Fruit fly (Drosophila melanogaster): ENCODE results near the gene CG14238.

Gene CG14238

DNA sequence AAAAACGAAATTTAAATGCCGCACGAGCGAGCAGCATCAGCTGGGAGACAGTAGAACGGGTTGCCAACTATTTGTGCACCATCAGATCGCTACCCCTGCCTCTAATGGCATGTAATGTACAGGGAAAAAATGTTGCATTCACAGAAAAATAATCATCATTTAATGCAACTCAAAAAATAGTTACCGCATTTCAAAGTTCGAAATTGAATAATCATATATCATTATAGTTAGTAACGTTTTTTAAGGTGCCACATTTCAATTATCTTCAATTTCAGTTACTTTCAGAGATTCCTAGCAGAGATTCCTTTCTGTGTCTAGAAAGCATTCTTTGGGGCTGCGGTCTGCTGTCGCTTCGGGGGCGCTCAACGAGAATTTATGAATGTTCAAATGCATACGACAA is 23.2 kb downstream of the CG14238 start:
- TF ChIP-seq CG17801 (GFP tag; optimal IDR thresholded peaks at IDR 0.05; ENCODE audit: partially characterized antibody), result no peak

DNA sequence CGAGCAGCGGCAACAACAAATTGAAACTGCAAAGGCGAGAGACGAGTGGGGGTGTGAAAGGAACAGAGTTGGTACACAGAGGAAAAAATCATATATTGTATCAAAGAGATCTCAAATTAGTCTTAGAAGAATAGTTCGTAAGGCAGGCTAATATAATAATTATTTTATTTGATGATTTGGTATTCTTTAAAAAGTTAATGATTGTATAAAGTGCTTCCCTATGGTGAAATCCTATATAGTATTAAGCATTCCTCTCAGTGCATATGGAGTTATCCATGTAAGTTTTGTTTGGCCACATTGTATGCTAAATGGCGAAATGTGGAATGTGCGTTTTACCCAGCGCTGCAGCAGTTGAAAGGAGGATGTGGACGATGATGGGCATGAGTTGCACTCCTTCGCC is 25.6 kb downstream of the CG14238 start:
- no peak for TF ChIP-seq CG17801 (GFP tag; optimal IDR thresholded peaks at IDR 0.05; ENCODE audit: partially characterized antibody)

DNA sequence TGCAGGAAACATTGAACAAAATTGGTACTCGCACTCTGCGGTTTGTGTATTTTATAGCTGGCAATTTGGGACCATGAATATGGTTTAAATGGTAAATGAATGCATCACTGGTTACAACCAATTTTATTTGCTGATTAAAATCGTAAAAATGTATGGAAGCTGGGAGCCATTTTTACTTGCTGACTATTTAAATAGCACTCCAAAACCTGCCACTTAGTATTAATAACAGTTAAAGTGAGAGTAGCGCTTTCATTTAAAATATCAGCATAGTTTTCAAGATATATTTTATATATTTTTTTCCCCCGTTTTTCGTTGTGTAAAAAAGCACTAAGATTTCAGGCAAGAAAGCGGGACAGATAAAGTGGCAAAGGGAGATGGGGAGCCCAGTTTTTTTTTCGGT is 26.5 kb downstream of the CG14238 start:
- TF ChIP-seq CG17801 (GFP tag; optimal IDR thresholded peaks at IDR 0.05; ENCODE audit: partially characterized antibody), result no peak

- no peak for TF ChIP-seq CG17801 (GFP tag; optimal IDR thresholded peaks at IDR 0.05; ENCODE audit: partially characterized antibody)
These were observed 27.3 kb downstream of the CG14238 start for dm6 chr3R:26485240-26485865.

DNA sequence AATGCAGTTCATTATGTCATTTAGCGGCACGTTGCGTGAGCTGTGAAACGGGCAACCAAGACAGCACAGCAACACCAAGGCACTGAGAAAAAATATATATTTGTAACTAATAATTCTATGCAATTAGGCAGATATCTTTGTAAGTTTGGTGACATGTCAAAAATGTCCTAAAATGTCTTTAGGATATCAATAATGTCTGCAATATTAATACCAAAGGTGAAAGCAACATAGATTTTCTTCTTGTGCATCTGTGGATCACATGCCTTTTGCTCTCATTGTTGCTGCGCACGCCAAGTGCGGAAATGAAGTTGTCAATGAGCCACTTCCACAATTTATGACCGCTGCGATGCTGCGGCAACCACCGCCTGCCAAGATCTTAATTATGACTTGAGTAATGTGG is 31.4 kb downstream of the CG14238 start:
- no peak for TF ChIP-seq CG17801 (GFP tag; optimal IDR thresholded peaks at IDR 0.05; ENCODE audit: partially characterized antibody)

DNA sequence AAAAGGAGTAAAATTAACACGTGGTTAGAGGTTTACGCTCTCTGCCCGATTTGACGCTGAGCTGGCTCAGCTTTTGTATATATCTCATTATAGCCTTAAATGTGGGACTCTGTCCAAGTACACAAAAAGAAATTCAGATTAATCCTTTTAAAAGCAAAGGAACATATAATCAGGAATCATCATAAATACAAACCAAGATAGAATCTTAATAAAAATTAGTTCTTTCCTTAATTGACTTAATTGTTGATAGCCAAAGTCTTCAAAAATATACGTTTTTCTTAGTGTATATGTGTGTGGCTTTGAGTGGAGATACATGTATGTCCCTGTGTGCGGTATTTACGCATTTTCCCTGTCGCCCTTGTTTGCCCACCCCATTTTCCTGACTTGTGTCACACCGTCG is 36.2 kb downstream of the CG14238 start:
- TF ChIP-seq CG17801 (GFP tag; optimal IDR thresholded peaks at IDR 0.05; ENCODE audit: partially characterized antibody), result no peak

DNA sequence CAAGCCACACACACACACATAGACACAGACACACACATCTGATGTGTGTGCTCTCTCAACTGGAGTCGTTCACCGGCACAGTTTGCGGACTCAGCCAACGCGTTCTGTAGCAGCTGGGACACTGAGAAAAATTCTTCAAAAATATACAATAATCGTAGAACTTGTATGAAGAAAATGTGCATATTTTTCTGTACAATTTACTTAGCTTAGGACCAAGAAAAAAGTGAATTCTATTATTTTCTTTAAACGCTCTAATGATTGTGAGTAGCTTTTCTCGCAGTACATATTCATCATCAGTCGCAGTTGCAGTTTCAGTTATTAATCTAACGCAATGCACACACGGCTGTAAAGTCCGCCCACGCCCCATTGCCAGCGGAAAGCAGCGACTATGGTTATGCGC is 38.3 kb downstream of the CG14238 start:
- TF ChIP-seq CG17801 (GFP tag; optimal IDR thresholded peaks at IDR 0.05; ENCODE audit: partially characterized antibody), result no peak

dm6 chr3R:26499136-26499535 is 41.1 kb downstream of the CG14238 start:
- no peak for TF ChIP-seq CG17801 (GFP tag; optimal IDR thresholded peaks at IDR 0.05; ENCODE audit: partially characterized antibody)

DNA sequence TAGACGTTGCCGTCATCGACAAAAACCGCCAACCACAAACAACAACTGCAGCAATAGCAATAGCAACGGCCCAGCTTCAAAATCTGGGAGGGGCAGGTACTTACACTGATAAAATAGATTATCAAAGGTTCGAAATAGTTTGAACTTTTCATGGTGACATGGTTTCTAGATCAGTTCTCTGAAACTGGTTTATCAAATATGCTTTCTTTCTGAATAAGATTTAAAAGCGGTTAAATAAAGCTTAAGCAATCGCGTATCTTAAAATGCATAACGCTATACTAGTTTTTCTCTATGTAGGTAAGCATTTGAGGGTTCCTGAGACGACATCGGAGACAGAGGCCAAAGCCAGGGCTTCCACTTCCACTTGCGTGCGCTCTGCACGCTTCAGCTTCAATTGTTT is 42.3 kb downstream of the CG14238 start:
- TF ChIP-seq CG17801 (GFP tag; optimal IDR thresholded peaks at IDR 0.05; ENCODE audit: partially characterized antibody), result no peak

DNA sequence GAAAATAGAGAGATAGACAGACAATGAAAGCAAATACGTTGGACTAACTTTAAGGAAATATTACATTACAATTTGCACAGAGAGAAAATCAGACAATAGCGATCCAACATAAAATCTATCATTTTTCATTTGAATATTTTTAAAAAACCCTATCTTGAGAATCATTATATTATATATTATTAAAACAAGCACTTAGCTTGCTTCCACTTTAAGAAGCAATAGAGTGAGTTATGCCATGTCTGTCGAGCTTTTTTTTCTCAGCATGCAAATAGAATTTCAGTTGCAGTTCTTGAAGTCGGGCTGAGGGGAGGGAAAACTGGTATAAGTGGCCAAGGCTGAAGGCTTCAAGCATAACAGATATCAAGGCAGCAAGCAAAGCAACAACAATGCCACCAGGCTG is 44.0 kb downstream of the CG14238 start:
- TF ChIP-seq CG17801 (GFP tag; optimal IDR thresholded peaks at IDR 0.05; ENCODE audit: partially characterized antibody), result no peak

- TF ChIP-seq CG17801 (GFP tag; optimal IDR thresholded peaks at IDR 0.05; ENCODE audit: partially characterized antibody), result no peak
These were observed 44.9 kb downstream of the CG14238 start for dm6 chr3R:26502907-26503306.

DNA sequence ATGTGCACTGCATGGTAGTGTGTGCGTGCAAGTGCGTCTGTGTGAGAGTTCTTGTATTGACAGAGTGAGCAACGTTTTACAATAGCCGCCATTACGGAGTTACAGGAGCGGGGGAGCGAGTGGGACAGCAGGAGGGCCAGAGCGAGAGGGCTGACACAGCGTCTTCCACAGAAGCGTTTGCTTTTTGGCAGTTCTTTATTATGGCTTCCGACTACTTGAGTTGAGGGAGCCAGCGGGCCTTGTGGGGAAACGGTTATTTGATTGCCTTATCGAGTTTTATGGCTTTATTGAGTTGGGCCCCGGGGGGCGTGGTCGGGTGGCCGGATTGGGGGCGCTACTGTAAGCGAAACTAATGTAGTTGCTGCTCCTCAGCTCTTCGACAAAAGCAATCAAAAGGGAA is 45.3 kb downstream of the CG14238 start:
- no peak for TF ChIP-seq CG17801 (GFP tag; optimal IDR thresholded peaks at IDR 0.05; ENCODE audit: partially characterized antibody)

- no peak for TF ChIP-seq CG17801 (GFP tag; optimal IDR thresholded peaks at IDR 0.05; ENCODE audit: partially characterized antibody)
These were observed 49.8 kb downstream of the CG14238 start for dm6 chr3R:26507838-26508237.

All from ovary, adult (tissue).